Worm (Caenorhabditis elegans) whole organism, L4 larva: ENCODE results near the gene hipr-1.

ENCODE experiments used
- F10B5.3 ChIP-seq: sonication (generic microtip); optimal IDR thresholded peaks from 2 replicates; lab custom pipeline; 2016; ENCODE audit warnings: mild to moderate bottlenecking, missing genetic modification characterization, missing compliant biosample characterization
- F44E2.7 ChIP-seq: fragments of 200-800 bp; sonication (Bioruptor generic); IDR thresholded peaks from 2 replicates; pipeline ENCODE4 v2.1.2; 2022; ENCODE audit warnings: missing genetic modification characterization, missing compliant biosample characterization
- T20F7.1 ChIP-seq: fragments of 200-800 bp; sonication (Bioruptor generic); optimal IDR thresholded peaks from 2 replicates; lab custom pipeline; 2018; ENCODE audit warnings: mild to moderate bottlenecking, missing genetic modification characterization, missing compliant biosample characterization
- T26A8.4 ChIP-seq: fragments of 200-800 bp; sonication (Bioruptor generic); IDR thresholded peaks from 2 replicates; pipeline ENCODE4 v1.3.6; 2022; ENCODE audit warnings: missing genetic modification characterization, missing compliant biosample characterization
- Y105C5A.15 ChIP-seq: fragments of 200-800 bp; sonication (Bioruptor generic); IDR thresholded peaks from 2 replicates; pipeline ENCODE4 v1.3.6; 2022; ENCODE audit warnings: missing genetic modification characterization, missing compliant biosample characterization
- Y5F2A.4 ChIP-seq: fragments of 200-800 bp; sonication (Bioruptor generic); optimal IDR thresholded peaks from 2 replicates; lab custom pipeline; 2018; ENCODE audit warnings: mild to moderate bottlenecking, missing genetic modification characterization, missing compliant biosample characterization
- ZK337.2 ChIP-seq: fragments of 200-800 bp; sonication (Bioruptor generic); IDR thresholded peaks from 2 replicates; pipeline ENCODE4 v1.3.6; 2022; ENCODE audit warnings: missing genetic modification reagents, missing genetic modification characterization, missing compliant biosample characterization
- ama-1 ChIP-seq: fragments of 150-350 bp; optimal IDR thresholded peaks from 2 replicates; lab custom pipeline; 2014; ENCODE audit warnings: inconsistent platforms, mixed read lengths
- ceh-62 ChIP-seq: sonication (generic microtip); optimal IDR thresholded peaks from 2 replicates; lab custom pipeline; 2017; ENCODE audit warnings: missing biosample characterization, missing genetic modification characterization
- ceh-82 ChIP-seq: sonication (generic microtip); optimal IDR thresholded peaks from 2 replicates; lab custom pipeline; 2017; ENCODE audit warnings: missing biosample characterization, missing genetic modification characterization
- daf-8 ChIP-seq: fragments of 200-800 bp; sonication (Bioruptor generic); IDR thresholded peaks from 2 replicates; pipeline ENCODE4 v1.3.6; 2022; ENCODE audit warnings: missing genetic modification characterization, missing compliant biosample characterization
- dmd-8 ChIP-seq: fragments of 200-800 bp; sonication (Bioruptor generic); IDR thresholded peaks from 2 replicates; pipeline ENCODE4 v1.3.6; 2022; ENCODE audit warnings: missing genetic modification characterization, missing compliant biosample characterization
- dmd-9 ChIP-seq: fragments of 200-800 bp; sonication (Bioruptor generic); IDR thresholded peaks from 2 replicates; pipeline ENCODE4 v1.3.6; 2022; ENCODE audit warnings: missing genetic modification reagents, missing genetic modification characterization, missing compliant biosample characterization
- dpl-1 ChIP-seq: fragments of 150-350 bp; optimal IDR thresholded peaks from 2 replicates; lab custom pipeline; 2014; ENCODE audit warnings: missing biosample characterization, missing genetic modification reagents, missing genetic modification characterization
- dve-1 ChIP-seq: sonication (generic microtip); optimal IDR thresholded peaks from 2 replicates; lab custom pipeline; 2017; ENCODE audit warnings: antibody characterized with exemption, mild to moderate bottlenecking, missing genetic modification characterization, missing compliant biosample characterization; ENCODE audit not compliant: insufficient read depth
- egl-43 ChIP-seq: fragments of 200-800 bp; sonication (Bioruptor generic); IDR thresholded peaks from 2 replicates; pipeline ENCODE4 v1.3.6; 2022; ENCODE audit warnings: missing genetic modification reagents, missing genetic modification characterization, missing compliant biosample characterization
- fkh-10 ChIP-seq: fragments of 150-350 bp; optimal IDR thresholded peaks from 2 replicates; lab custom pipeline; 2014; ENCODE audit warnings: missing biosample characterization, missing genetic modification reagents, missing genetic modification characterization
- fos-1 ChIP-seq: fragments of 150-350 bp; optimal IDR thresholded peaks from 2 replicates; lab custom pipeline; 2014; ENCODE audit warnings: missing biosample characterization, missing genetic modification characterization
- gei-8 ChIP-seq: fragments of 200-800 bp; sonication (Bioruptor generic); optimal IDR thresholded peaks from 2 replicates; lab custom pipeline; 2018; ENCODE audit warnings: mild to moderate bottlenecking, missing genetic modification characterization, missing compliant biosample characterization
- hif-1 ChIP-seq, 2 experiments: sonication (generic microtip); optimal IDR thresholded peaks; 2 replicates each; lab custom pipeline; 2016 to 2017; ENCODE audit warnings: missing compliant biosample characterization in 2 of 2, missing genetic modification characterization in 2 of 2, missing genetic modification reagents in 2 of 2, missing genotype in 2 of 2, mild to moderate bottlenecking in 1 of 2
- hlh-30 ChIP-seq: sonication (generic microtip); optimal IDR thresholded peaks from 2 replicates; lab custom pipeline; 2017; ENCODE audit warnings: antibody characterized with exemption, mild to moderate bottlenecking, missing genetic modification characterization, missing compliant biosample characterization; ENCODE audit not compliant: insufficient read depth
- lin-1 ChIP-seq: fragments of 200-800 bp; sonication (Bioruptor generic); IDR thresholded peaks from 2 replicates; pipeline ENCODE4 v1.3.6; 2022; ENCODE audit warnings: missing genetic modification reagents, missing genetic modification characterization, missing compliant biosample characterization
- lin-13 ChIP-seq: fragments of 150-350 bp; optimal IDR thresholded peaks from 2 replicates; lab custom pipeline; 2014; ENCODE audit warnings: missing biosample characterization, missing genetic modification reagents, missing genetic modification characterization
- lin-38 ChIP-seq: fragments of 200-800 bp; sonication (Bioruptor generic); IDR thresholded peaks from 2 replicates; pipeline ENCODE4 v1.3.6; 2022; ENCODE audit warnings: missing genetic modification reagents, missing genetic modification characterization, missing compliant biosample characterization
- lir-3 ChIP-seq: sonication (generic microtip); optimal IDR thresholded peaks from 2 replicates; lab custom pipeline; 2016; ENCODE audit warnings: mild to moderate bottlenecking, missing genetic modification characterization, missing compliant biosample characterization
- lsy-2 ChIP-seq, 2 experiments: fragments of 150-350 bp in 1 of 2; sonication (generic microtip) in 1 of 2; optimal IDR thresholded peaks; 2 replicates each; lab custom pipeline; 2014 to 2017; ENCODE audit warnings: missing biosample characterization in 2 of 2, missing genetic modification characterization in 2 of 2
- mep-1 ChIP-seq: fragments of 150-350 bp; sonication (generic microtip); optimal IDR thresholded peaks from 3 replicates; lab custom pipeline; 2014; ENCODE audit warnings: missing biosample characterization, missing genetic modification characterization
- mes-2 ChIP-seq: sonication (generic microtip); optimal IDR thresholded peaks from 2 replicates; lab custom pipeline; 2016; ENCODE audit warnings: missing genotype, mild to moderate bottlenecking, missing genetic modification characterization, missing compliant biosample characterization; ENCODE audit not compliant: poor library complexity, severe bottlenecking
- mxl-2 ChIP-seq: fragments of 200-800 bp; sonication (Bioruptor generic); conservative IDR thresholded peaks from 2 replicates; pipeline ENCODE4 v1.3.6; 2022; ENCODE audit warnings: missing genetic modification reagents, missing genetic modification characterization, missing compliant biosample characterization
- mxl-3 ChIP-seq: fragments of 200-800 bp; sonication (Bioruptor generic); optimal IDR thresholded peaks from 2 replicates; lab custom pipeline; 2018; ENCODE audit warnings: mild to moderate bottlenecking, missing genetic modification characterization, missing compliant biosample characterization
- nhr-11 ChIP-seq: fragments of 150-350 bp; optimal IDR thresholded peaks from 2 replicates; lab custom pipeline; 2014; ENCODE audit warnings: missing biosample characterization, missing genetic modification characterization
- nhr-111 ChIP-seq: fragments of 200-800 bp; sonication (Bioruptor generic); optimal IDR thresholded peaks from 2 replicates; lab custom pipeline; 2018; ENCODE audit warnings: mild to moderate bottlenecking, missing genetic modification characterization, missing compliant biosample characterization
- nhr-25 ChIP-seq: sonication (generic microtip); optimal IDR thresholded peaks from 2 replicates; lab custom pipeline; 2017; ENCODE audit warnings: missing genetic modification characterization, mild to moderate bottlenecking, missing compliant biosample characterization, antibody characterized with exemption, moderate library complexity, borderline replicate concordance; ENCODE audit not compliant: insufficient read depth
- nhr-28 ChIP-seq: fragments of 150-350 bp; optimal IDR thresholded peaks from 2 replicates; lab custom pipeline; 2014; ENCODE audit warnings: missing biosample characterization, missing genetic modification characterization
- pha-4 ChIP-seq, 2 experiments: fragments of 150-350 bp in 1 of 2; fragments of 200-800 bp in 1 of 2; sonication (Bioruptor generic) in 1 of 2; IDR thresholded peaks in 1 of 2; optimal IDR thresholded peaks in 1 of 2; 2 replicates each; pipeline versions ENCODE4 v1.3.6 to Lab custom; 2014 to 2022; ENCODE audit warnings: missing genetic modification characterization in 2 of 2, missing genetic modification reagents in 2 of 2, missing biosample characterization in 1 of 2, missing compliant biosample characterization in 1 of 2
- rbr-2 ChIP-seq: sonication (generic microtip); optimal IDR thresholded peaks from 2 replicates; lab custom pipeline; 2016; ENCODE audit warnings: missing genotype, missing genetic modification characterization, missing compliant biosample characterization
- saeg-2 ChIP-seq: fragments of 200-800 bp; sonication (Bioruptor generic); IDR thresholded peaks from 2 replicates; pipeline ENCODE4 v1.3.6; 2022; ENCODE audit warnings: missing genetic modification reagents, missing genetic modification characterization, missing compliant biosample characterization
- sdz-12 ChIP-seq: fragments of 200-800 bp; sonication (Bioruptor generic); optimal IDR thresholded peaks from 2 replicates; lab custom pipeline; 2018; ENCODE audit warnings: mild to moderate bottlenecking, missing genetic modification characterization, missing compliant biosample characterization
- set-16 ChIP-seq: fragments of 200-800 bp; sonication (Bioruptor generic); IDR thresholded peaks from 2 replicates; pipeline ENCODE4 v1.3.6; 2022; ENCODE audit warnings: missing genetic modification reagents, missing genetic modification characterization, missing compliant biosample characterization
- spr-1 ChIP-seq: sonication (generic microtip); optimal IDR thresholded peaks from 2 replicates; lab custom pipeline; 2016; ENCODE audit warnings: mild to moderate bottlenecking, missing genetic modification characterization, missing compliant biosample characterization
- unc-130 ChIP-seq: sonication (generic microtip); optimal IDR thresholded peaks from 2 replicates; lab custom pipeline; 2016; ENCODE audit warnings: missing genetic modification reagents, missing genetic modification characterization, missing compliant biosample characterization
- unc-39 ChIP-seq: sonication (generic microtip); optimal IDR thresholded peaks from 2 replicates; lab custom pipeline; 2017; ENCODE audit warnings: missing biosample characterization, missing genetic modification characterization
- zfp-3 ChIP-seq: fragments of 200-800 bp; sonication (Bioruptor generic); conservative IDR thresholded peaks from 2 replicates; pipeline ENCODE4 v1.3.6; 2022; ENCODE audit warnings: missing genetic modification reagents, missing genetic modification characterization, missing compliant biosample characterization
- zip-11 ChIP-seq: fragments of 200-800 bp; sonication (Bioruptor generic); IDR thresholded peaks from 2 replicates; pipeline ENCODE4 v1.3.6; 2022; ENCODE audit warnings: missing genetic modification characterization, missing compliant biosample characterization

hipr-1 gene

DNA sequence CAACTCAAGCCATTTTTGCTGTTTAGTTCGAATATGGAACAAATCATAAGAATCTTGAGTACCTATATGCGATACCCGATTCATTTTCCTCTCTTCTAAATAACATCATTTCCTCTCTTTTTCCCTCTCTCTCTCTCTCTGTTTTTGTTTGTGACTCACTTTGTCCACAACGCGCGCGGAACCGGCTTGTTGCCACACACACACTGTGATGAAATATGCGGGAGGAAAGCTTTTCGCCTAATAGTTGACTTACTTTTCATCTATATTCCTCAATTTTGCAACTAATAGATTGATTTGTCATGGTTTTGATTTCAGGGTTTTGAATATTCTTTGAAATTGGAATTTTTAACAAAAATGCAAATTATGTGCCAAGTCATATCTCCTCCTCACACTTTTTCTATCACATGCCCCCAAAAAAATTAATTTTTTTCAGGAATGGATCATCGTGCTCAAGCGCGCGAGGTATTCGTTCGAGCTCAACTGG lies at the start of gene hipr-1:
hipr-1 (plus strand) TSS at position 434 of the 484 bp plus-strand sequence.
- TF ChIP-seq hif-1 (tag; optimal IDR thresholded peaks at IDR 0.05; lab: Kevin White, UChicago): no peak
- TF ChIP-seq pha-4 (GFP tag; IDR thresholded peaks at IDR 0.05; lab: Robert Waterston, UW): no peak
- peak; percentile 83 for TF ChIP-seq pha-4 (tag; optimal IDR thresholded peaks at IDR 0.05; lab: Kevin White, UChicago)

DNA sequence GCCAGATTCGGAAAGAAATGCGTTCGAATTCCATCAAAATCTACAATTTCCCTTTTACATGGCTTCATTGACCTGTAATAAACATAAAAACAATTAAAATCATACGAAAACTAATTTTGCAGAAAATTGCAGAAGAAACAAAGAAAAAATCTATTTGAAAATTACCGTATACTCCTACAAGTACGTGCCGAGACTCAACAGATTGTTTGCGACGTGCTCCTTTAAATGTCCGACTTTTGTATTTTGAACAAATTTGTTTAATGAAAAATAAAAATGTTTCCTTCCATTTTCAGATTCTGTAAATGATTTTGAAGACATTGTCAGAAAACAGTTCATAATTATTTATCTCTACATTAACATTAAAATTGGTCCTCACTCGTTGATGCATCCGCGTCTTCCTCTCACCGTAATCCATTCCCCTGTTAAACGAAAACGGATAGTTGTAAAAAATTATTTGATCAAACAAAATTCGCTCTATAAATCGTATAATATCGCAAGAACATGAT lies 45.0 kb upstream of the hipr-1 start, which contains the start of gene pgl-2:
pgl-2 (minus strand) TSS at position 456 of the 506 bp plus-strand sequence.
- no peak for TF ChIP-seq unc-130
- TF ChIP-seq lsy-2 (tag; optimal IDR thresholded peaks at IDR 0.05; lab: Kevin White, UChicago): peak in 1 of 2 experiments; percentile 55
- 0 out of 2 replicates have a peak, but pooled peaks have one; percentile 33 for TF ChIP-seq T26A8.4 (GFP tag; lab: Robert Waterston, UW)

DNA sequence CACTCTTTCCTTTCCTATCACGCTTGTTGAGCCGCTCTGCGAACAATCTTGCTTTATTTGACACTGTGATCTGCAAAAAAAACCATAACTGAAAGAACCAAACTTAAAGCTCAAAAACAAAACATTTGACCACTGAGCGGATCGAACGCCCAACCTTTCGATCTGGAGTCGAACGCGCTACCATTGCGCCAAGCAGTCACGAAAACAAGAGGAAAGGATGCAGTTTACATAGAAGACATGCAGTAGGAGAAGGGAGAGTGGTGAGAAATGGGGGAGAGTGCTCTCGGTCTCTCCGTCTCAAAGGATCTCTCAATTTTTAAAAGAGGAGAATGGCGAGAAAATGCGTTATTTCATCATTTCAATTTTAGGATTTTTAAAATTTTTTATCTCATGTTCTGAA lies 41.6 kb upstream of the hipr-1 start:
- peak; percentile 97 for TF ChIP-seq egl-43
- peak; percentile 74; the same call in 1 of the 2 replicates for TF ChIP-seq F44E2.7 (GFP tag; lab: Robert Waterston, UW)
- TF ChIP-seq lir-3 (tag; lab: Kevin White, UChicago): peak; percentile 75
- peak; percentile 62 for TF ChIP-seq mxl-3 (GFP tag; lab: Kevin White, UChicago)
- peak; percentile 72 for TF ChIP-seq hlh-30 (tag; lab: Kevin White, UChicago)
- TF ChIP-seq nhr-11 (tag; lab: Kevin White, UChicago): peak; percentile 39
- 0 out of 2 replicates have a peak, but pooled peaks have one; percentile 7 for TF ChIP-seq saeg-2 (GFP tag; lab: Robert Waterston, UW)
- TF ChIP-seq rbr-2: peak; percentile 72
- no peak for TF ChIP-seq fos-1 (tag; lab: Kevin White, UChicago)
- peak; percentile 78 for TF ChIP-seq ZK337.2
- TF ChIP-seq F10B5.3 (tag; lab: Kevin White, UChicago): peak; percentile 3
- TF ChIP-seq mes-2 (tag; lab: Kevin White, UChicago): peak; percentile 82
- TF ChIP-seq ceh-82 (tag; lab: Kevin White, UChicago): no peak
- TF ChIP-seq daf-8: no peak
- peak in 1 of 2 experiments; percentile 69 for TF ChIP-seq hif-1 (tag; optimal IDR thresholded peaks at IDR 0.05; lab: Kevin White, UChicago)
- TF ChIP-seq dve-1 (tag; lab: Kevin White, UChicago): peak; percentile 58
- peak; percentile 85 for TF ChIP-seq T26A8.4 (GFP tag; lab: Robert Waterston, UW)
- peak; percentile 29; the same call in 1 of the 2 replicates for TF ChIP-seq set-16 (GFP tag; lab: Robert Waterston, UW)
- peak; percentile 76 for TF ChIP-seq mep-1 (tag; lab: Kevin White, UChicago)
- TF ChIP-seq nhr-111: peak; percentile 77
- peak; percentile 71 for TF ChIP-seq gei-8 (GFP tag; lab: Kevin White, UChicago)
- peak; percentile 0 for TF ChIP-seq fkh-10 (GFP tag; lab: Kevin White, UChicago)
- TF ChIP-seq lin-13 (GFP tag; lab: Kevin White, UChicago): peak; percentile 72
- TF ChIP-seq lin-38 (GFP tag; lab: Robert Waterston, UW): peak; percentile 84
- TF ChIP-seq nhr-28 (tag; lab: Kevin White, UChicago): peak; percentile 63
- peak; percentile 95 for TF ChIP-seq dmd-8 (GFP tag; lab: Robert Waterston, UW)
- TF ChIP-seq zfp-3 (GFP tag; lab: Robert Waterston, UW): peak; percentile 78; the same call in 1 of the 2 replicates
- no peak for TF ChIP-seq ceh-62 (tag; lab: Kevin White, UChicago)
- TF ChIP-seq Y105C5A.15 (GFP tag; lab: Robert Waterston, UW): peak; percentile 93
- TF ChIP-seq unc-39: no peak
- TF ChIP-seq dpl-1 (GFP tag; lab: Kevin White, UChicago): peak; percentile 53
- peak; percentile 21 for TF ChIP-seq ama-1 (lab: Kevin White, UChicago)
- TF ChIP-seq sdz-12 (GFP tag; lab: Kevin White, UChicago): peak; percentile 84
- peak; percentile 43 for TF ChIP-seq spr-1 (tag; lab: Kevin White, UChicago)
- TF ChIP-seq zip-11: 0 out of 2 replicates have a peak, but pooled peaks have one; percentile 36
- TF ChIP-seq Y5F2A.4 (GFP tag; lab: Kevin White, UChicago): peak; percentile 41
- TF ChIP-seq mxl-2 (GFP tag; lab: Robert Waterston, UW): peak; percentile 79
- peak; percentile 92 for TF ChIP-seq lin-1 (GFP tag; lab: Robert Waterston, UW)
- no peak for TF ChIP-seq nhr-25 (tag; lab: Kevin White, UChicago)
- TF ChIP-seq dmd-9 (GFP tag; lab: Robert Waterston, UW): peak; percentile 71; the same call in 1 of the 2 replicates
- peak; percentile 73 for TF ChIP-seq T20F7.1
